Worm (Caenorhabditis elegans): ENCODE results near the gene glna-1.

Gene glna-1

ce11 chrII:14733424-14733823 lies at the start of gene glna-1:
glna-1 (minus strand) TSS chrII:14733524.
- no peak for TF ChIP-seq him-1 (tag; optimal IDR thresholded peaks at IDR 0.05)
- TF ChIP-seq xnd-1 (tag; optimal IDR thresholded peaks at IDR 0.05), result no peak
- TF ChIP-seq egrh-3 (GFP tag; IDR thresholded peaks at IDR 0.05), result no peak
- TF ChIP-seq hsf-1 (GFP tag; IDR thresholded peaks at IDR 0.05), result no peak
- TF ChIP-seq lir-1 (GFP tag; conservative IDR thresholded peaks at IDR 0.05), result no peak
- TF ChIP-seq mes-4 (tag; optimal IDR thresholded peaks at IDR 0.05), result no peak
- TF ChIP-seq F22D6.2 (tag; optimal IDR thresholded peaks at IDR 0.05), result no peak
- TF ChIP-seq rec-8 (tag; optimal IDR thresholded peaks at IDR 0.05), result no peak
- no peak for TF ChIP-seq atf-7 (tag; optimal IDR thresholded peaks at IDR 0.05)
- TF ChIP-seq hlh-12 (tag; optimal IDR thresholded peaks at IDR 0.05), result no peak
- TF ChIP-seq B0019.2 (GFP tag; conservative IDR thresholded peaks at IDR 0.05), result no peak
- TF ChIP-seq K12H6.12 (tag; optimal IDR thresholded peaks at IDR 0.05), result no peak
- no peak for TF ChIP-seq T26A5.8 (tag; optimal IDR thresholded peaks at IDR 0.05)
- TF ChIP-seq F55B11.4 (tag; optimal IDR thresholded peaks at IDR 0.05; ENCODE audit: borderline replicate concordance, insufficient read depth), result no peak
- TF ChIP-seq ceh-58 (GFP tag; IDR thresholded peaks at IDR 0.05), result no peak
- no peak for TF ChIP-seq sdz-38 (tag; optimal IDR thresholded peaks at IDR 0.05)
- no peak for TF ChIP-seq attf-6 (GFP tag; IDR thresholded peaks at IDR 0.05)
- TF ChIP-seq nhr-179 (tag; optimal IDR thresholded peaks at IDR 0.05), result no peak
- no peak for TF ChIP-seq ceh-40 (GFP tag; IDR thresholded peaks at IDR 0.05)

ce11 chrII:14779851-14780250 lies 46.5 kb upstream of the glna-1 start:
- no peak for TF ChIP-seq hlh-26 (GFP tag; conservative IDR thresholded peaks at IDR 0.05)
- TF ChIP-seq zfh-2 (GFP tag; conservative IDR thresholded peaks at IDR 0.05), result peak; percentile 76

- TF ChIP-seq lir-1 (GFP tag; conservative IDR thresholded peaks at IDR 0.05), result no peak
- TF ChIP-seq him-1 (tag; optimal IDR thresholded peaks at IDR 0.05), result peak; percentile 94
- no peak for TF ChIP-seq K12H6.12 (tag; optimal IDR thresholded peaks at IDR 0.05)
- no peak for TF ChIP-seq snpc-4 (GFP tag; optimal IDR thresholded peaks at IDR 0.05)
- TF ChIP-seq snpc-4 (tag; optimal IDR thresholded peaks at IDR 0.05), result peak in 3 of 4 experiments; percentile 21 to 23 (median 22)
- TF ChIP-seq F23B12.7 (tag; optimal IDR thresholded peaks at IDR 0.05; ENCODE audit: insufficient read depth), result no peak
- no peak for TF ChIP-seq sdz-38 (tag; optimal IDR thresholded peaks at IDR 0.05)
- TF ChIP-seq F33H1.4 (GFP tag; IDR thresholded peaks at IDR 0.05), result peak; percentile 91
- no peak for TF ChIP-seq snpc-3.4 (tag; optimal IDR thresholded peaks at IDR 0.05)
- peak; percentile 40 for TF ChIP-seq lin-54 (GFP tag; optimal IDR thresholded peaks at IDR 0.05)
- TF ChIP-seq nhr-27 (tag; optimal IDR thresholded peaks at IDR 0.05), result no peak
- no peak for TF ChIP-seq lag-1 (GFP tag; IDR thresholded peaks at IDR 0.05)
- 0 out of 2 replicates have a peak, but pooled peaks have one; percentile 13 for TF ChIP-seq dox-1 (GFP tag; IDR thresholded peaks at IDR 0.05)
- TF ChIP-seq madf-6 (GFP tag; IDR thresholded peaks at IDR 0.05), result peak; percentile 92
- TF ChIP-seq zfh-2 (GFP tag; conservative IDR thresholded peaks at IDR 0.05), result no peak
- peak; percentile 38; the same call in 1 of the 2 replicates for TF ChIP-seq D2030.7 (GFP tag; IDR thresholded peaks at IDR 0.05)
- peak; percentile 5 for TF ChIP-seq unc-130 (GFP tag; optimal IDR thresholded peaks at IDR 0.05)
- peak; percentile 16 for TF ChIP-seq F49E8.2 (tag; optimal IDR thresholded peaks at IDR 0.05; ENCODE audit: insufficient read depth)
- peak; percentile 46 for TF ChIP-seq efl-1 (GFP tag; optimal IDR thresholded peaks at IDR 0.05)
- TF ChIP-seq madf-8 (GFP tag; conservative IDR thresholded peaks at IDR 0.05), result peak; percentile 82
- TF ChIP-seq xnd-1 (tag; optimal IDR thresholded peaks at IDR 0.05), result peak; percentile 90
- peak; percentile 41; the same call in 1 of the 2 replicates for TF ChIP-seq mcd-1 (GFP tag; IDR thresholded peaks at IDR 0.05)
- TF ChIP-seq hmg-20 (GFP tag; IDR thresholded peaks at IDR 0.05), result no peak
- peak; percentile 93 for TF ChIP-seq lsl-1 (GFP tag; optimal IDR thresholded peaks at IDR 0.05)
- TF ChIP-seq T26A5.8 (tag; optimal IDR thresholded peaks at IDR 0.05), result no peak
Observed at ce11 chrII:14778092-14778491, 44.8 kb upstream of the glna-1 start, which contains the start of gene Y54E2A.8. Y54E2A.8 (plus strand) TSS chrII:14778345.
